Fruit fly (Drosophila melanogaster): Measurements from ENCODE around the gene Polr3A.

DNA sequence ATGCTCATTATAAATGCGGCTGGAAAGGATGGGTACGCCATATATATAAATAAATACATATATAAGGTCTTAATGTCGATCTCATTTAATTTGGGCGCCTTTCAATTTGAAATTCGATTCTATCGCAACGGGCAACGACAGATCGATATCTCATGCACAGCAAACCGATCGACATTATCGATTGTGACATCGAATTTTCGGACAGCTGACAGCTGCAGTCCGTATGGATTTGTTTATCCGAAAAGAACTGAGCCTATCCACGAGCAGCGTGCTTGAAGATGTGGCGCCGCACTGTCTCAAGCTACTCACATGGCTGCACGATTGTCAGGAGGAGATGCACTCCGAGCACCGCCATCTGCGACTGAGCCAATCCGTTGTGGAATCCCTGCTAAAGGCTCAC is 30.8 kb upstream of the Polr3A start, which contains the start of gene CG8191:
- TF ChIP-seq CTCF (optimal IDR thresholded peaks at IDR 0.05), result no peak
- TF ChIP-seq CG8478 (optimal IDR thresholded peaks at IDR 0.05), result no peak

Measured in S2 (cell line).